Fruit fly (Drosophila melanogaster) whole organism: Measurements from ENCODE around the gene CG2887.
A peak's percentile ranks its signal among the peaks of the same experiment; 100 is the strongest.

Experiments used
- CG8478 ChIP-seq: fragments of >200 bp; optimal IDR thresholded peaks from 2 replicates; lab custom pipeline; 2018; ENCODE audit warnings: inconsistent platforms
- Dll ChIP-seq: fragments of >200 bp; optimal IDR thresholded peaks from 2 replicates; lab custom pipeline; 2017
- EcR ChIP-seq, 2 experiments: fragments of >200 bp; optimal IDR thresholded peaks; 2 replicates each; lab custom pipeline; 2017; ENCODE audit warnings: missing biosample characterization in 2 of 2, missing genetic modification characterization in 2 of 2, missing genetic modification reagents in 2 of 2
- pan ChIP-seq: fragments of >200 bp; optimal IDR thresholded peaks from 2 replicates; lab custom pipeline; 2017
- psq ChIP-seq: fragments of >200 bp; optimal IDR thresholded peaks from 2 replicates; lab custom pipeline; 2017
- usp ChIP-seq: fragments of >200 bp; optimal IDR thresholded peaks from 2 replicates; lab custom pipeline; 2017; ENCODE audit warnings: missing biosample characterization, missing genetic modification characterization, mixed read lengths

- TF ChIP-seq Dll (lab: Kevin White, UChicago) (no peak), CG8478 (peak; percentile 75), pan (lab: Kevin White, UChicago) (no peak), usp (GFP tag; lab: Kevin White, UChicago) (no peak), psq (lab: Kevin White, UChicago) (no peak), EcR (GFP tag; optimal IDR thresholded peaks at IDR 0.05; lab: Kevin White, UChicago) (no peak)
These were observed 5.6 kb downstream of the CG2887 start for dm6 chrX:10472614-10473248.
